Fruit fly (Drosophila melanogaster) whole organism, wandering third instar larva: Measurements from ENCODE around the gene Prosbeta2.

Source experiments
- Abd-B ChIP-seq: fragments of >200 bp; optimal IDR thresholded peaks from 2 replicates; lab custom pipeline; 2017; ENCODE audit warnings: missing biosample characterization, missing genetic modification characterization
- Dfd ChIP-seq: fragments of >200 bp; optimal IDR thresholded peaks from 2 replicates; lab custom pipeline; 2017; ENCODE audit warnings: missing biosample characterization, missing genetic modification characterization
- Hr78 ChIP-seq: fragments of >200 bp; optimal IDR thresholded peaks from 2 replicates; lab custom pipeline; 2017; ENCODE audit warnings: missing biosample characterization, missing genetic modification characterization
- h ChIP-seq: fragments of 200-800 bp; sonication (Bioruptor generic); optimal IDR thresholded peaks from 3 replicates; lab custom pipeline; 2016; ENCODE audit warnings: missing biosample characterization, mild to moderate bottlenecking, missing genetic modification characterization
- pan ChIP-seq: fragments of >200 bp; optimal IDR thresholded peaks from 2 replicates; lab custom pipeline; 2017
- rgr ChIP-seq: fragments of 200-800 bp; sonication (Bioruptor generic); optimal IDR thresholded peaks from 3 replicates; lab custom pipeline; 2016; ENCODE audit warnings: missing biosample characterization, mild to moderate bottlenecking, missing genetic modification characterization
- usp ChIP-seq: fragments of >200 bp; optimal IDR thresholded peaks from 2 replicates; lab custom pipeline; 2017; ENCODE audit warnings: missing biosample characterization, missing genetic modification characterization

DNA sequence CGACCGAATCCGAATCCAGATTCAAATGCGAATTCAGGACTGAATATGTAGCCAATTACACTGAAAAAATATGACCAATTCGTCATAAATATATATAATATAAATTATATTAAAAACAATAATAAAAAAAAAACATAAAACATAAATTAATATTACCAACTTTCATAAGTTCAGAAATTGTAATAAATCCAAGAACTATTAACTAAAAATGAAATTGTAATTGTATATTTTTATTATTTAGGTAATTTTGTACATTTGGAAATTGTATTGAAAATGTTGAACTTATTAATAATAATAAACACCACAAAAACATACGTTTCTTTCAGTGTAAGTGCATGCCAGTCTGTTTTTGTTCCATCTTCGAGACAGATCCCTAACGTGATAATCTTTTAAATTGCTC, 38.7 kb upstream of the Prosbeta2 start:
- TF ChIP-seq Hr78 (no peak), rgr (no peak), h (no peak), pan (lab: Kevin White, UChicago) (no peak), usp (GFP tag; lab: Kevin White, UChicago) (no peak), Abd-B (no peak), Dfd (GFP tag; lab: Kevin White, UChicago) (no peak)
